Fruit fly (Drosophila melanogaster) whole organism, pupa: ENCODE results near the gene Dip-C.

Source experiments
- CG12605 ChIP-seq: fragments of 200-800 bp; sonication (Bioruptor generic); IDR thresholded peaks from 2 replicates; pipeline ENCODE4 v1.3.6; 2022; ENCODE audit warnings: missing biosample characterization, missing genetic modification characterization
- CG13204 ChIP-seq: fragments of 200-800 bp; sonication (Bioruptor generic); optimal IDR thresholded peaks from 2 replicates; lab custom pipeline; 2018; ENCODE audit warnings: missing biosample characterization, mild to moderate bottlenecking, missing genetic modification characterization, moderate library complexity
- CG8301 ChIP-seq: fragments of 200-800 bp; sonication (Bioruptor generic); optimal IDR thresholded peaks from 2 replicates; lab custom pipeline; 2018; ENCODE audit warnings: missing biosample characterization, mild to moderate bottlenecking, missing genetic modification characterization
- EcR ChIP-seq: fragments of 200-800 bp; sonication (Bioruptor generic); optimal IDR thresholded peaks from 3 replicates; lab custom pipeline; 2019; ENCODE audit warnings: missing biosample characterization, missing genetic modification characterization, mild to moderate bottlenecking, moderate library complexity, missing genetic modification reagents
- Pif1B ChIP-seq: fragments of 200-800 bp; sonication (Bioruptor generic); optimal IDR thresholded peaks from 3 replicates; lab custom pipeline; 2016; ENCODE audit warnings: missing biosample characterization, missing genetic modification characterization
- Snoo ChIP-seq: fragments of 200-800 bp; sonication (Bioruptor generic); optimal IDR thresholded peaks from 3 replicates; lab custom pipeline; 2017; ENCODE audit warnings: missing biosample characterization, mild to moderate bottlenecking, missing genetic modification characterization, inconsistent platforms

dm6 chr3R:12448889-12449314 lies 35.3 kb upstream of the Dip-C start, which contains the start of gene CG18549:
- peak; percentile 100 for TF ChIP-seq CG8301 (tag; lab: Kevin White, UChicago)
- peak; percentile 100 for TF ChIP-seq CG12605
- TF ChIP-seq CG13204 (GFP tag; lab: Kevin White, UChicago), result peak; percentile 99
- peak; percentile 91 for TF ChIP-seq EcR (GFP tag; lab: Kevin White, UChicago)
- peak; percentile 100 for TF ChIP-seq Pif1B (GFP tag; lab: Kevin White, UChicago)
- TF ChIP-seq Snoo, result peak; percentile 100
